Fruit fly (Drosophila melanogaster) whole organism, wandering third instar larva: Measurements from ENCODE around the gene Mco4.

ENCODE experiments used
- Abd-B ChIP-seq: fragments of >200 bp; optimal IDR thresholded peaks from 2 replicates; lab custom pipeline; 2017; ENCODE audit warnings: missing biosample characterization, missing genetic modification characterization
- CG32264 ChIP-seq: fragments of 200-800 bp; sonication (Bioruptor generic); optimal IDR thresholded peaks from 2 replicates; lab custom pipeline; 2016; ENCODE audit warnings: missing biosample characterization, missing genetic modification characterization
- CG9705 ChIP-seq: fragments of 200-800 bp; sonication (Bioruptor generic); optimal IDR thresholded peaks from 2 replicates; lab custom pipeline; 2018; ENCODE audit warnings: missing biosample characterization, mild to moderate bottlenecking, missing genetic modification characterization
- CrebA ChIP-seq: fragments of 200-800 bp; sonication (Bioruptor generic); optimal IDR thresholded peaks from 2 replicates; lab custom pipeline; 2016; ENCODE audit warnings: missing biosample characterization, mild to moderate bottlenecking, missing genetic modification characterization, borderline replicate concordance
- Dfd ChIP-seq: fragments of >200 bp; optimal IDR thresholded peaks from 2 replicates; lab custom pipeline; 2017; ENCODE audit warnings: missing biosample characterization, missing genetic modification characterization
- Dif ChIP-seq: fragments of 200-275, 200-300 bp; sonication (Bioruptor generic); optimal IDR thresholded peaks from 2 replicates; lab custom pipeline; 2018; ENCODE audit warnings: missing biosample characterization, missing genetic modification characterization; ENCODE audit not compliant: partially characterized antibody
- GATAd ChIP-seq: sonication (Bioruptor generic); optimal IDR thresholded peaks from 2 replicates; lab custom pipeline; 2016; ENCODE audit warnings: missing biosample characterization, missing genetic modification characterization
- HLH106 ChIP-seq: fragments of 200-800 bp; optimal IDR thresholded peaks from 3 replicates; lab custom pipeline; 2019; ENCODE audit warnings: missing biosample characterization, mild to moderate bottlenecking, missing genetic modification characterization, moderate library complexity
- Hnf4 ChIP-seq: fragments of 200-800 bp; sonication (Bioruptor generic); optimal IDR thresholded peaks from 2 replicates; lab custom pipeline; 2016; ENCODE audit warnings: missing biosample characterization, mild to moderate bottlenecking, missing genetic modification characterization
- Hr78 ChIP-seq: fragments of >200 bp; optimal IDR thresholded peaks from 2 replicates; lab custom pipeline; 2017; ENCODE audit warnings: missing biosample characterization, missing genetic modification characterization
- Hr83 ChIP-seq: fragments of 200-300 bp; sonication (Bioruptor generic); optimal IDR thresholded peaks from 2 replicates; lab custom pipeline; 2016; ENCODE audit warnings: missing biosample characterization, mild to moderate bottlenecking, missing genetic modification characterization, moderate library complexity; ENCODE audit not compliant: poor library complexity, severe bottlenecking
- Jra ChIP-seq: sonication (Bioruptor generic); optimal IDR thresholded peaks from 2 replicates; lab custom pipeline; 2016; ENCODE audit warnings: missing biosample characterization, missing genetic modification characterization
- Mio ChIP-seq: sonication (Bioruptor generic); optimal IDR thresholded peaks from 2 replicates; lab custom pipeline; 2016; ENCODE audit warnings: missing biosample characterization, missing genetic modification characterization
- Myc ChIP-seq: fragments of >200 bp; optimal IDR thresholded peaks from 2 replicates; lab custom pipeline; 2017
- N ChIP-seq: fragments of >200 bp; optimal IDR thresholded peaks from 2 replicates; lab custom pipeline; 2018; ENCODE audit warnings: missing biosample characterization, missing external identifiers, missing genetic modification characterization
- OdsH ChIP-seq: fragments of 200-800 bp; sonication (Bioruptor generic); optimal IDR thresholded peaks from 2 replicates; lab custom pipeline; 2016; ENCODE audit warnings: missing biosample characterization, mild to moderate bottlenecking, missing genetic modification characterization
- Rel ChIP-seq, 2 experiments: fragments of 200-800 bp; sonication (Bioruptor generic) in 1 of 2; optimal IDR thresholded peaks; 2 replicates in 1 of 2; 3 replicates in 1 of 2; lab custom pipeline; 2016 to 2019; ENCODE audit warnings: mild to moderate bottlenecking in 2 of 2, missing biosample characterization in 2 of 2, missing genetic modification characterization in 2 of 2, moderate library complexity in 1 of 2
- Sp1 ChIP-seq: fragments of 200-800 bp; sonication (Bioruptor generic); optimal IDR thresholded peaks from 3 replicates; lab custom pipeline; 2019; ENCODE audit warnings: missing biosample characterization, mild to moderate bottlenecking, missing genetic modification characterization, moderate library complexity
- Vsx2 ChIP-seq: fragments of 200-300, 225-300 bp; sonication (Bioruptor generic); optimal IDR thresholded peaks from 2 replicates; lab custom pipeline; 2018; ENCODE audit warnings: missing biosample characterization, missing genetic modification characterization; ENCODE audit not compliant: partially characterized antibody
- br ChIP-seq: fragments of 200-800 bp; sonication (Bioruptor generic); optimal IDR thresholded peaks from 2 replicates; lab custom pipeline; 2016; ENCODE audit warnings: missing biosample characterization, missing genetic modification characterization
- brk ChIP-seq: fragments of 200-800 bp; sonication (Bioruptor generic); optimal IDR thresholded peaks from 2 replicates; lab custom pipeline; 2016; ENCODE audit warnings: missing biosample characterization, mild to moderate bottlenecking, missing genetic modification characterization
- dl ChIP-seq, 2 experiments: fragments of 175-275, 200-275 bp in 1 of 2; fragments of 200-275 bp in 1 of 2; sonication (Bioruptor generic); optimal IDR thresholded peaks; lab custom pipeline; 2018; ENCODE audit warnings: mild to moderate bottlenecking in 2 of 2, missing biosample characterization in 2 of 2, missing genetic modification characterization in 2 of 2, moderate library complexity in 2 of 2; ENCODE audit not compliant: partially characterized antibody in 2 of 2, insufficient read depth in 1 of 2
- dmrt93B ChIP-seq: fragments of 200-800 bp; sonication (Bioruptor generic); optimal IDR thresholded peaks from 2 replicates; lab custom pipeline; 2018; ENCODE audit warnings: missing biosample characterization, mild to moderate bottlenecking, missing genetic modification characterization
- dsf ChIP-seq: sonication (Bioruptor generic); optimal IDR thresholded peaks from 2 replicates; lab custom pipeline; 2016; ENCODE audit warnings: missing biosample characterization, missing genetic modification characterization, borderline replicate concordance
- ey ChIP-seq: fragments of 200-800 bp; sonication (Bioruptor generic); optimal IDR thresholded peaks from 2 replicates; lab custom pipeline; 2016; ENCODE audit warnings: missing biosample characterization, missing genetic modification characterization
- foxo ChIP-seq, 2 experiments: fragments of 200-800 bp; sonication (Bioruptor generic); optimal IDR thresholded peaks; 2 replicates in 1 of 2; 3 replicates in 1 of 2; lab custom pipeline; 2016 to 2017; ENCODE audit warnings: missing biosample characterization in 2 of 2, missing genetic modification characterization in 2 of 2
- fru ChIP-seq: fragments of 200-800 bp; sonication (Bioruptor generic); optimal IDR thresholded peaks from 3 replicates; lab custom pipeline; 2016; ENCODE audit warnings: missing biosample characterization, mild to moderate bottlenecking, missing genetic modification characterization
- h ChIP-seq: fragments of 200-800 bp; sonication (Bioruptor generic); optimal IDR thresholded peaks from 3 replicates; lab custom pipeline; 2016; ENCODE audit warnings: missing biosample characterization, mild to moderate bottlenecking, missing genetic modification characterization
- jim ChIP-seq: fragments of 175-275, 200-325 bp; sonication (Bioruptor generic); optimal IDR thresholded peaks from 2 replicates; lab custom pipeline; 2016; ENCODE audit warnings: missing biosample characterization, mild to moderate bottlenecking, missing genetic modification characterization
- lola ChIP-seq: fragments of >200 bp; optimal IDR thresholded peaks from 2 replicates; lab custom pipeline; 2017; ENCODE audit warnings: missing biosample characterization, missing genetic modification characterization
- pan ChIP-seq: fragments of >200 bp; optimal IDR thresholded peaks from 2 replicates; lab custom pipeline; 2017
- psq ChIP-seq: fragments of 200-800 bp; sonication (Bioruptor generic); optimal IDR thresholded peaks from 3 replicates; lab custom pipeline; 2017; ENCODE audit warnings: missing biosample characterization, mild to moderate bottlenecking, missing genetic modification characterization, moderate library complexity
- rgr ChIP-seq: fragments of 200-800 bp; sonication (Bioruptor generic); optimal IDR thresholded peaks from 3 replicates; lab custom pipeline; 2016; ENCODE audit warnings: missing biosample characterization, mild to moderate bottlenecking, missing genetic modification characterization
- sage ChIP-seq: fragments of 200-800 bp; sonication (Bioruptor generic); optimal IDR thresholded peaks from 2 replicates; lab custom pipeline; 2016; ENCODE audit warnings: missing biosample characterization, mild to moderate bottlenecking, missing genetic modification characterization
- sv ChIP-seq: fragments of 200-800 bp; sonication (Bioruptor generic); optimal IDR thresholded peaks from 3 replicates; lab custom pipeline; 2016; ENCODE audit warnings: missing biosample characterization, missing genetic modification characterization
- tai ChIP-seq: sonication (Bioruptor generic); optimal IDR thresholded peaks from 2 replicates; lab custom pipeline; 2016; ENCODE audit warnings: missing biosample characterization, missing genetic modification characterization
- usp ChIP-seq: fragments of >200 bp; optimal IDR thresholded peaks from 2 replicates; lab custom pipeline; 2017; ENCODE audit warnings: missing biosample characterization, missing genetic modification characterization
- woc ChIP-seq: sonication (Bioruptor generic); optimal IDR thresholded peaks from 2 replicates; lab custom pipeline; 2016; ENCODE audit warnings: missing biosample characterization, mild to moderate bottlenecking, missing genetic modification characterization

Gene Mco4

dm6 chrX:17832163-17833014, 23.5 kb downstream of the Mco4 start:
- TF ChIP-seq woc (peak; percentile 43), Hr83 (GFP tag; lab: Kevin White, UChicago) (no peak), psq (GFP tag; lab: Kevin White, UChicago) (peak; percentile 97), fru (GFP tag; lab: Kevin White, UChicago) (peak; percentile 52), Dif (GFP tag; lab: Kevin White, UChicago) (no peak)

- TF ChIP-seq N (no peak), Rel (GFP tag; optimal IDR thresholded peaks at IDR 0.05; lab: Kevin White, UChicago) (no peak), Rel (tag; optimal IDR thresholded peaks at IDR 0.05; lab: Kevin White, UChicago) (no peak), psq (GFP tag; lab: Kevin White, UChicago) (peak; percentile 51), Hr78 (GFP tag; lab: Kevin White, UChicago) (no peak), dl (GFP tag; optimal IDR thresholded peaks at IDR 0.05; lab: Kevin White, UChicago; ENCODE audit: insufficient read depth in 1 of 2, partially characterized antibody in 2 of 2) (peak in 1 of 2 experiments; percentile 21), Abd-B (GFP tag; lab: Kevin White, UChicago) (no peak), rgr (GFP tag; lab: Kevin White, UChicago) (peak; percentile 25), jim (no peak), OdsH (no peak), GATAd (GFP tag; lab: Kevin White, UChicago) (no peak), dsf (GFP tag; lab: Kevin White, UChicago) (no peak), Myc (lab: Kevin White, UChicago) (no peak), ey (GFP tag; lab: Kevin White, UChicago) (no peak), Dif (GFP tag; lab: Kevin White, UChicago) (peak; percentile 22), Jra (no peak), CrebA (GFP tag; lab: Kevin White, UChicago) (no peak), sv (GFP tag; lab: Kevin White, UChicago) (no peak), Dfd (GFP tag; lab: Kevin White, UChicago) (no peak), pan (lab: Kevin White, UChicago) (no peak), Vsx2 (peak; percentile 72), CG32264 (GFP tag; lab: Kevin White, UChicago) (no peak), brk (no peak), HLH106 (tag; lab: Kevin White, UChicago) (no peak), CG9705 (no peak), woc (peak; percentile 30), tai (GFP tag; lab: Kevin White, UChicago) (no peak), usp (GFP tag; lab: Kevin White, UChicago) (no peak), Sp1 (no peak), Hnf4 (GFP tag; lab: Kevin White, UChicago) (peak; percentile 26), lola (GFP tag; lab: Kevin White, UChicago) (no peak), Hr83 (GFP tag; lab: Kevin White, UChicago) (peak; percentile 3), h (GFP tag; lab: Kevin White, UChicago) (no peak), Mio (no peak), fru (GFP tag; lab: Kevin White, UChicago) (no peak), sage (GFP tag; lab: Kevin White, UChicago) (no peak), br (GFP tag; lab: Kevin White, UChicago) (no peak), foxo (GFP tag; optimal IDR thresholded peaks at IDR 0.05; lab: Kevin White, UChicago) (no peak), dmrt93B (GFP tag; lab: Kevin White, UChicago) (no peak)
Measured at dm6 chrX:17830644-17831043, 25.3 kb downstream of the Mco4 start, which contains the start of gene CG6398. Gene CG6398, plus strand, starts transcription at chrX:17830828.
